Worm (Caenorhabditis elegans): ENCODE measurements around the gene nfu-1.
A peak's percentile ranks its signal among the peaks of the same experiment; 100 is the strongest.

The nfu-1 gene

DNA sequence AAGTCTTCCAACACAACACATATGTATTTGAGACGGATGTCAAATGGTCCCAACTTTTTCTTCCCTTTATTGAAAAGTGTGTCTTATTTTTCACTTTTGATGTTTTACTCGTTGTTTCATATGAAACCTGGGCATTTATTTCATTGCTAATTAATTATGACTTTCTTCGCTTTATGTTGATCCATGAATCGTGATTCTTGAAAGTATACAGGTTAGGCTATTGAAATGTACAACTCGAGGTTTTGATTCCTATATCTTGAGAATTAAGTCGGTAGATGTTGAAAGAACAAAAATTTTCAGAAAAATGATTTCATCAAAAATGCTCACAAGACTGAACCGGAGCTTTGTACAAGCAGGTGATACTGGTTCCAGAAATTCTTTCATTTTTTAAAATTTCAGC is at the start of gene nfu-1:
TSS of gene nfu-1 (plus strand) at position 301 of the 400 bp plus-strand sequence.
- no peak for TF ChIP-seq unc-86 (tag; optimal IDR thresholded peaks at IDR 0.05)
- no peak for TF ChIP-seq tbx-7 (tag; optimal IDR thresholded peaks at IDR 0.05)
- TF ChIP-seq zip-5 (tag; optimal IDR thresholded peaks at IDR 0.05) = no peak
- no peak for TF ChIP-seq ceh-2 (tag; optimal IDR thresholded peaks at IDR 0.05)
- TF ChIP-seq pag-3 (tag; optimal IDR thresholded peaks at IDR 0.05; ENCODE audit: borderline replicate concordance) = no peak
- TF ChIP-seq sdc-2 (tag; optimal IDR thresholded peaks at IDR 0.05) = no peak
- TF ChIP-seq ceh-6 (GFP tag; optimal IDR thresholded peaks at IDR 0.05) = no peak
- TF ChIP-seq ceh-14 (tag; optimal IDR thresholded peaks at IDR 0.05) = no peak
- no peak for TF ChIP-seq hlh-8 (tag; optimal IDR thresholded peaks at IDR 0.05)
- TF ChIP-seq npax-4 (tag; optimal IDR thresholded peaks at IDR 0.05) = no peak
- TF ChIP-seq hlh-15 (tag; optimal IDR thresholded peaks at IDR 0.05) = no peak
- no peak for TF ChIP-seq dve-1 (tag; optimal IDR thresholded peaks at IDR 0.05)
- TF ChIP-seq ztf-16 (tag; optimal IDR thresholded peaks at IDR 0.05) = no peak
- TF ChIP-seq pha-2 (tag; optimal IDR thresholded peaks at IDR 0.05) = no peak
- TF ChIP-seq gmeb-2 (tag; optimal IDR thresholded peaks at IDR 0.05) = no peak
- TF ChIP-seq C08G9.2 (tag; optimal IDR thresholded peaks at IDR 0.05) = no peak
- no peak for TF ChIP-seq ceh-45 (GFP tag; IDR thresholded peaks at IDR 0.05)
- no peak for TF ChIP-seq lin-11 (tag; optimal IDR thresholded peaks at IDR 0.05)
- TF ChIP-seq ama-1 (optimal IDR thresholded peaks at IDR 0.05) = no peak
- TF ChIP-seq lim-6 (tag; optimal IDR thresholded peaks at IDR 0.05) = no peak

ce11 chrIV:10339701-10340100 is 47.5 kb upstream of the nfu-1 start:
- no peak for TF ChIP-seq eyg-1 (tag; optimal IDR thresholded peaks at IDR 0.05)
- no peak for TF ChIP-seq fkh-10 (GFP tag; optimal IDR thresholded peaks at IDR 0.05)
- no peak for TF ChIP-seq ceh-22 (tag; optimal IDR thresholded peaks at IDR 0.05)

DNA sequence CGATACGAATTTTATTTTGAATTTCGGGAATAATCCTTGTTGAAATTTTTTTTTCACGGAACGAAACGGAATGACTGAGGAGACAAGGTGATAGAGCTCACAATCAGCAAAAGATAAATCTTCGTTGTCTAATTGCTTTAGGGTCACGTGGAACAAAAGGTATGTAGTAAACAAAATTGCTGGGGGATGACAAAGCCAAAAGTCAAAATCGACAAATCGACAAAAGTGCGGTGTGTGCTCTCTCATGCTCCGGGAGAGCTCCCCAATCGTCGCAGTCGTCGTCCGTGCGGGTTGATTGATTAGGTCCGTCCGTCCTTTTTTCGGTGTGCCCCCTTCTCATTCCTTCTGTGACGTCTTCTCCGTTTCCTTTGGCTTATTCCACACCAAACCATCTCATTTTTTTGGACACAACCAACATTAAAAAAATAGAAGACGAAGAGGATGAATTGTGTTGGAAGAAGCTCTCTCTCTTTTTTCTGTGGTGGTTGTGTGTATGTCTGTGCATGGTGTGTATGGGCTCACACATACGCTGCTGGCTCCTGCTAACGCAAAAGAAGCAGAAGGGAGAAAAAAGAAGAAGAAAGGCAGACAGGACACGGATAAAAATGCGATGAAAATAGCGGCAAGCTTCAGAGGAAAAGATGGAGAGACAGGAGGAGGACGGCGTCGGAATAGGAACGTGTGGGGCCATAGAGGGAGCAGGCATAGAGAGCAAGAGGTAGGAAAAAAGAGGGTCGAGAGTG is 45.4 kb upstream of the nfu-1 start:
- TF ChIP-seq fax-1 (tag; optimal IDR thresholded peaks at IDR 0.05) (peak; percentile 64), sox-2 (GFP tag; IDR thresholded peaks at IDR 0.05) (no peak), che-1 (tag; optimal IDR thresholded peaks at IDR 0.05) (no peak), hlh-30 (tag; optimal IDR thresholded peaks at IDR 0.05; ENCODE audit: insufficient read depth) (no peak), unc-42 (tag; optimal IDR thresholded peaks at IDR 0.05) (peak; percentile 37), ref-2 (tag; optimal IDR thresholded peaks at IDR 0.05) (peak; percentile 29), sdc-2 (tag; optimal IDR thresholded peaks at IDR 0.05) (peak; percentile 26), nfya-1 (tag; optimal IDR thresholded peaks at IDR 0.05) (peak; percentile 63), sox-4 (tag; optimal IDR thresholded peaks at IDR 0.05) (peak; percentile 35), ceh-18 (tag; optimal IDR thresholded peaks at IDR 0.05) (peak; percentile 68), C38D4.7 (GFP tag; optimal IDR thresholded peaks at IDR 0.05) (no peak), pqm-1 (tag; optimal IDR thresholded peaks at IDR 0.05) (peak; percentile 52), ceh-31 (tag; optimal IDR thresholded peaks at IDR 0.05) (peak; percentile 55), ceh-34 (tag; optimal IDR thresholded peaks at IDR 0.05) (peak; percentile 35), ceh-2 (tag; optimal IDR thresholded peaks at IDR 0.05) (no peak), madf-2 (tag; optimal IDR thresholded peaks at IDR 0.05) (no peak), mec-3 (tag; optimal IDR thresholded peaks at IDR 0.05; ENCODE audit: borderline replicate concordance) (no peak)

DNA sequence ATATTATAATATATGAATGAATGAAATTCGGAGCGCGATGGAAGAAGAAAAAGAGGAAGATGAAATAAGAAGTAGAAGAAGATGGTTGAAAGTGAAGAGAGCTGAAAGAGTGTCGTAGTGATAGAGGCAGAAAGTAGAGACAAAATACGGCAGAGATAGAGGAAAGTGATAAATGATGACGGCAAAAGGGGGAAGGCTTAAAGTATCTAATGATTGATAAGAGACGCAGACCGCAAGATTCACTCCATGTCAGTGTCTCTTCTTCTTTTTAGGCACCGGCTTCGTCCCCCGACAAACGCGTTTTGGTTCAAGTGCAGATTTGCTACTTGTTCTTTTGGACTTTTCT is 44.9 kb upstream of the nfu-1 start:
- peak; percentile 13 for TF ChIP-seq ceh-18 (tag; optimal IDR thresholded peaks at IDR 0.05)
- TF ChIP-seq unc-3 (GFP tag; conservative IDR thresholded peaks at IDR 0.05) = no peak
- no peak for TF ChIP-seq unc-3 (tag; optimal IDR thresholded peaks at IDR 0.05)
- TF ChIP-seq pros-1 (tag; optimal IDR thresholded peaks at IDR 0.05) = peak; percentile 49
- peak; percentile 61 for TF ChIP-seq dve-1 (tag; optimal IDR thresholded peaks at IDR 0.05)
- no peak for TF ChIP-seq fax-1 (tag; optimal IDR thresholded peaks at IDR 0.05)
- peak; percentile 59 for TF ChIP-seq elt-2 (tag; optimal IDR thresholded peaks at IDR 0.05)
- TF ChIP-seq madf-2 (tag; optimal IDR thresholded peaks at IDR 0.05) = no peak
- TF ChIP-seq ref-2 (tag; optimal IDR thresholded peaks at IDR 0.05) = no peak
- TF ChIP-seq unc-55 (GFP tag; optimal IDR thresholded peaks at IDR 0.05) = peak; percentile 57
- TF ChIP-seq ceh-22 (tag; optimal IDR thresholded peaks at IDR 0.05) = peak; percentile 6

Measured in whole organism, late embryonic.